Fruit fly (Drosophila melanogaster) whole organism, embryonic: ENCODE measurements around the gene bab2.

Experiments used
- Ada2b ChIP-seq: fragments of 200-800 bp; sonication (Bioruptor generic); IDR thresholded peaks from 2 replicates; pipeline ENCODE4 v1.3.6; 2022; ENCODE audit warnings: missing biosample characterization, missing genetic modification characterization
- Atf3 ChIP-seq: fragments of 200-800 bp; sonication (Bioruptor generic); optimal IDR thresholded peaks from 3 replicates; lab custom pipeline; 2016; ENCODE audit warnings: missing biosample characterization, missing genetic modification characterization
- Blimp-1 ChIP-seq: fragments of 200-800 bp; sonication (Bioruptor generic); optimal IDR thresholded peaks from 3 replicates; lab custom pipeline; 2018; ENCODE audit warnings: missing biosample characterization, missing genetic modification characterization, mild to moderate bottlenecking, moderate library complexity, missing genetic modification reagents
- BtbVII ChIP-seq: fragments of 200-800 bp; sonication (Bioruptor generic); optimal IDR thresholded peaks from 3 replicates; lab custom pipeline; 2017; ENCODE audit warnings: missing biosample characterization, mild to moderate bottlenecking, missing genetic modification characterization
- CG10209 ChIP-seq: fragments of 200-800 bp; sonication (Bioruptor generic); optimal IDR thresholded peaks from 3 replicates; lab custom pipeline; 2017; ENCODE audit warnings: missing biosample characterization, mild to moderate bottlenecking, missing genetic modification characterization, missing genetic modification reagents
- CG10267 ChIP-seq: fragments of 200-800 bp; sonication (Bioruptor generic); optimal IDR thresholded peaks from 2 replicates; lab custom pipeline; 2018; ENCODE audit warnings: missing biosample characterization, mild to moderate bottlenecking, missing genetic modification characterization, moderate library complexity
- CG11456 ChIP-seq: fragments of 200-800 bp; sonication (Bioruptor generic); IDR thresholded peaks from 3 replicates; pipeline ENCODE4 v1.3.6; 2022; ENCODE audit warnings: missing biosample characterization, missing genetic modification characterization
- CG17359 ChIP-seq: fragments of 200-800 bp; sonication (Bioruptor generic); optimal IDR thresholded peaks from 3 replicates; lab custom pipeline; 2018; ENCODE audit warnings: missing biosample characterization, mild to moderate bottlenecking, missing genetic modification characterization, moderate library complexity
- CG17568 ChIP-seq: fragments of 200-800 bp; sonication (Bioruptor generic); optimal IDR thresholded peaks from 2 replicates; lab custom pipeline; 2018; ENCODE audit warnings: missing biosample characterization, mild to moderate bottlenecking, missing genetic modification characterization, moderate library complexity
- CG30431 ChIP-seq: fragments of 200-800 bp; sonication (Bioruptor generic); optimal IDR thresholded peaks from 2 replicates; lab custom pipeline; 2017; ENCODE audit warnings: missing biosample characterization, missing genetic modification characterization
- CG4328 ChIP-seq: fragments of 200-800 bp; sonication (Bioruptor generic); optimal IDR thresholded peaks from 3 replicates; lab custom pipeline; 2017; ENCODE audit warnings: missing biosample characterization, missing genetic modification reagents, missing genetic modification characterization
- CG4360 ChIP-seq: fragments of 200-800 bp; sonication (Bioruptor generic); IDR thresholded peaks from 2 replicates; pipeline ENCODE4 v1.3.6; 2022; ENCODE audit warnings: missing biosample characterization, missing genetic modification characterization
- CG43689 ChIP-seq: fragments of 200-800 bp; sonication (Bioruptor generic); IDR thresholded peaks from 2 replicates; pipeline ENCODE4 v1.3.6; 2022; ENCODE audit warnings: missing biosample characterization, missing genetic modification characterization
- CG4404 ChIP-seq: fragments of 200-800 bp; sonication (Bioruptor generic); IDR thresholded peaks from 2 replicates; pipeline ENCODE4 v1.3.6; 2022; ENCODE audit warnings: missing biosample characterization, missing genetic modification characterization
- CG6175 ChIP-seq: fragments of 200-800 bp; sonication (Bioruptor generic); IDR thresholded peaks from 3 replicates; pipeline ENCODE4 v1.3.6; 2022; ENCODE audit warnings: missing biosample characterization, missing genetic modification characterization
- CG6654 ChIP-seq: fragments of 200-800 bp; sonication (Bioruptor generic); optimal IDR thresholded peaks from 2 replicates; lab custom pipeline; 2017; ENCODE audit warnings: missing biosample characterization, mild to moderate bottlenecking, missing genetic modification characterization
- CG6765 ChIP-seq: fragments of 200-800 bp; sonication (Bioruptor generic); optimal IDR thresholded peaks from 3 replicates; lab custom pipeline; 2017; ENCODE audit warnings: missing biosample characterization, mild to moderate bottlenecking, missing genetic modification characterization
- CG6854 ChIP-seq: fragments of 200-800 bp; sonication (Bioruptor generic); optimal IDR thresholded peaks from 3 replicates; lab custom pipeline; 2017; ENCODE audit warnings: missing biosample characterization, mild to moderate bottlenecking, missing genetic modification characterization
- CG8765 ChIP-seq: fragments of 200-800 bp; sonication (Bioruptor generic); IDR thresholded peaks from 2 replicates; pipeline ENCODE4 v1.3.6; 2022; ENCODE audit warnings: missing biosample characterization, missing genetic modification characterization
- CG9609 ChIP-seq: fragments of 200-800 bp; sonication (Bioruptor generic); optimal IDR thresholded peaks from 3 replicates; lab custom pipeline; 2016; ENCODE audit warnings: missing biosample characterization, missing genetic modification characterization
- Dad ChIP-seq: fragments of 200-800 bp; sonication (Bioruptor generic); optimal IDR thresholded peaks from 3 replicates; lab custom pipeline; 2016; ENCODE audit warnings: missing biosample characterization, missing genetic modification characterization
- Dbx ChIP-seq: fragments of 200-800 bp; sonication (Bioruptor generic); IDR thresholded peaks from 3 replicates; pipeline ENCODE4 v1.3.6; 2022; ENCODE audit warnings: missing biosample characterization, missing genetic modification characterization
- Dek ChIP-seq: fragments of 200-800 bp; sonication (Bioruptor generic); optimal IDR thresholded peaks from 3 replicates; lab custom pipeline; 2019; ENCODE audit warnings: missing biosample characterization, mild to moderate bottlenecking, missing genetic modification characterization, moderate library complexity
- Dp ChIP-seq: fragments of 200-800 bp; sonication (Bioruptor generic); optimal IDR thresholded peaks from 2 replicates; lab custom pipeline; 2018; ENCODE audit warnings: missing biosample characterization, mild to moderate bottlenecking, missing genetic modification characterization, moderate library complexity
- Drgx ChIP-seq: fragments of 200-800 bp; sonication (Bioruptor generic); IDR thresholded peaks from 2 replicates; pipeline ENCODE4 v1.3.6; 2022; ENCODE audit warnings: missing biosample characterization, missing genetic modification characterization
- Elba2 ChIP-seq: fragments of 200-800 bp; sonication (Bioruptor generic); optimal IDR thresholded peaks from 3 replicates; lab custom pipeline; 2016; ENCODE audit warnings: missing biosample characterization, missing genetic modification characterization
- HmgD ChIP-seq: fragments of 200-800 bp; sonication (Bioruptor generic); optimal IDR thresholded peaks from 3 replicates; lab custom pipeline; 2016; ENCODE audit warnings: missing biosample characterization, missing genetic modification characterization
- HmgZ ChIP-seq: fragments of 200-800 bp; sonication (Bioruptor generic); optimal IDR thresholded peaks from 2 replicates; lab custom pipeline; 2018; ENCODE audit warnings: missing biosample characterization, mild to moderate bottlenecking, missing genetic modification characterization
- Lpt ChIP-seq: fragments of >200 bp; optimal IDR thresholded peaks from 2 replicates; lab custom pipeline; 2018; ENCODE audit warnings: missing biosample characterization, missing genetic modification characterization
- PHDP ChIP-seq: fragments of 200-800 bp; sonication (Bioruptor generic); optimal IDR thresholded peaks from 3 replicates; lab custom pipeline; 2018; ENCODE audit warnings: missing biosample characterization, mild to moderate bottlenecking, missing genetic modification characterization, moderate library complexity
- Rfx ChIP-seq: fragments of 200-800 bp; sonication (Bioruptor generic); IDR thresholded peaks from 2 replicates; pipeline ENCODE4 v1.3.6; 2022; ENCODE audit warnings: missing biosample characterization, missing genetic modification characterization
- chm ChIP-seq: fragments of 200-800 bp; sonication (Bioruptor generic); IDR thresholded peaks from 2 replicates; pipeline ENCODE4 v1.3.6; 2022; ENCODE audit warnings: missing biosample characterization, missing genetic modification characterization
- chn ChIP-seq: fragments of 200-800 bp; sonication (Bioruptor generic); optimal IDR thresholded peaks from 2 replicates; lab custom pipeline; 2016; ENCODE audit warnings: missing biosample characterization, missing genetic modification characterization
- dan ChIP-seq: fragments of 200-800 bp; sonication (Bioruptor generic); IDR thresholded peaks from 2 replicates; pipeline ENCODE4 v1.3.6; 2022; ENCODE audit warnings: missing biosample characterization, missing genetic modification characterization
- danr ChIP-seq: fragments of 200-800 bp; sonication (Bioruptor generic); IDR thresholded peaks from 2 replicates; pipeline ENCODE4 v1.3.6; 2022; ENCODE audit warnings: missing biosample characterization, missing genetic modification characterization
- dpn ChIP-seq, 2 experiments: fragments of 200-800 bp; sonication (Bioruptor generic); optimal IDR thresholded peaks; 3 replicates each; lab custom pipeline; 2016; ENCODE audit warnings: missing biosample characterization in 2 of 2, missing genetic modification characterization in 2 of 2
- esg ChIP-seq: fragments of 200-800 bp; sonication (Bioruptor generic); conservative IDR thresholded peaks from 2 replicates; pipeline ENCODE4 v1.3.6; 2022; ENCODE audit warnings: missing biosample characterization, missing genetic modification characterization
- ewg ChIP-seq: fragments of 200-800 bp; sonication (Bioruptor generic); optimal IDR thresholded peaks from 3 replicates; lab custom pipeline; 2017; ENCODE audit warnings: mild to moderate bottlenecking, missing biosample characterization, missing genetic modification reagents, missing genetic modification characterization
- exex ChIP-seq: fragments of 200-800 bp; sonication (Bioruptor generic); optimal IDR thresholded peaks from 4 replicates; lab custom pipeline; 2018; ENCODE audit warnings: missing biosample characterization, mild to moderate bottlenecking, missing genetic modification characterization, moderate library complexity
- gem ChIP-seq: fragments of 200-800 bp; sonication (Bioruptor generic); optimal IDR thresholded peaks from 2 replicates; lab custom pipeline; 2019; ENCODE audit warnings: missing biosample characterization, mild to moderate bottlenecking, missing genetic modification characterization, moderate library complexity
- jing ChIP-seq: fragments of 200-800 bp; sonication (Bioruptor generic); optimal IDR thresholded peaks from 2 replicates; lab custom pipeline; 2018; ENCODE audit warnings: missing biosample characterization, mild to moderate bottlenecking, missing genetic modification characterization
- kni ChIP-seq: fragments of 200-800 bp; sonication (Bioruptor generic); optimal IDR thresholded peaks from 3 replicates; lab custom pipeline; 2017; ENCODE audit warnings: mild to moderate bottlenecking, missing biosample characterization, missing genetic modification reagents, missing genetic modification characterization
- mam ChIP-seq: fragments of 200-800 bp; sonication (Bioruptor generic); optimal IDR thresholded peaks from 3 replicates; lab custom pipeline; 2016; ENCODE audit warnings: missing biosample characterization, missing genetic modification characterization
- otp ChIP-seq: fragments of 200-800 bp; sonication (Bioruptor generic); IDR thresholded peaks from 3 replicates; pipeline ENCODE4, ENCODE4 v1.3.6; 2022; ENCODE audit warnings: missing biosample characterization, missing genetic modification characterization
- rib ChIP-seq: fragments of 200-800 bp; sonication (Bioruptor generic); IDR thresholded peaks from 2 replicates; pipeline ENCODE4 v1.3.6; 2022; ENCODE audit warnings: missing biosample characterization, missing genetic modification characterization
- salm ChIP-seq: fragments of 200-800 bp; sonication (Bioruptor generic); optimal IDR thresholded peaks from 2 replicates; lab custom pipeline; 2018; ENCODE audit warnings: missing biosample characterization, mild to moderate bottlenecking, missing genetic modification characterization
- schlank ChIP-seq: fragments of 200-800 bp; sonication (Bioruptor generic); optimal IDR thresholded peaks from 2 replicates; lab custom pipeline; 2018; ENCODE audit warnings: missing biosample characterization, mild to moderate bottlenecking, missing genetic modification characterization
- shn ChIP-seq: fragments of 200-800 bp; sonication (Bioruptor generic); optimal IDR thresholded peaks from 3 replicates; lab custom pipeline; 2016; ENCODE audit warnings: missing biosample characterization, missing genetic modification characterization
- tin ChIP-seq: fragments of 200-800 bp; sonication (Bioruptor generic); optimal IDR thresholded peaks from 3 replicates; lab custom pipeline; 2016; ENCODE audit warnings: missing biosample characterization, missing genetic modification characterization
- trem ChIP-seq: fragments of 200-800 bp; optimal IDR thresholded peaks from 3 replicates; lab custom pipeline; 2019; ENCODE audit warnings: missing biosample characterization, mild to moderate bottlenecking, missing genetic modification characterization, moderate library complexity
- usp ChIP-seq: fragments of >200 bp; optimal IDR thresholded peaks from 2 replicates; lab custom pipeline; 2017; ENCODE audit warnings: missing biosample characterization, missing genetic modification characterization
- zen2 ChIP-seq: fragments of 200-800 bp; sonication (Bioruptor generic); IDR thresholded peaks from 3 replicates; pipeline ENCODE4 v1.3.6; 2022; ENCODE audit warnings: missing biosample characterization, missing genetic modification characterization; ENCODE audit not compliant: partially characterized antibody

The bab2 gene

DNA sequence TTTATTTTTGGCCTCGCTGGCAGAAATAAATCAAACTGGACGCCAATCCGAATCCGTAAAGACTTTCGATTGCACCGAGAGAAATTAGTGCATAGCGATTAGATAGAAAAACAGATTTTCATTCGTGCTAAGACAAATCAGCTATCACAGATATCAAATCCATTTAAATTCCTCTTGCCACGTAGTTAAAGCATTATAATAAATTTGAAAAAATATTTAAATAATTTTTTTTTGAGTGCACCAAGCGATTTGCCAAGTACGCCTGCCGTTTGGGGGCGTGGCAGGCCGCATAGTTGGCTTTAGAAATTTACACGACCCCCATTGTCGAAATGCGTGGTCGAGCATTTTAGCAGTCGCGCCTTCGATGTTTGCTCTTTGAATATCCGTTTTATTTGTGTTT lies 25.4 kb downstream of the bab2 start (continued):
- TF ChIP-seq Dbx (GFP tag; lab: Robert Waterston, UW): peak; percentile 68; the same call in 2 of the 3 replicates
- TF ChIP-seq CG6765: no peak
- TF ChIP-seq CG6854 (GFP tag; lab: Kevin White, UChicago): no peak
- no peak for TF ChIP-seq CG9609 (GFP tag; lab: Kevin White, UChicago)
- TF ChIP-seq salm (tag; lab: Kevin White, UChicago): no peak
- TF ChIP-seq chn (GFP tag; lab: Kevin White, UChicago): no peak
- TF ChIP-seq danr: no peak
- TF ChIP-seq trem (tag; lab: Kevin White, UChicago): no peak
- peak; percentile 57 for TF ChIP-seq Ada2b (GFP tag; lab: Robert Waterston, UW)
- peak; percentile 30 for TF ChIP-seq CG10209 (GFP tag; lab: Kevin White, UChicago)
- TF ChIP-seq CG8765 (GFP tag; lab: Robert Waterston, UW): no peak
- TF ChIP-seq jing (GFP tag; lab: Kevin White, UChicago): no peak
- peak; percentile 20 for TF ChIP-seq BtbVII (GFP tag; lab: Kevin White, UChicago)
- TF ChIP-seq tin (GFP tag; lab: Kevin White, UChicago): peak; percentile 27
- no peak for TF ChIP-seq shn (GFP tag; lab: Kevin White, UChicago)
- TF ChIP-seq dpn (GFP tag; optimal IDR thresholded peaks at IDR 0.05; lab: Kevin White, UChicago): peak; percentile 28 to 31
- TF ChIP-seq rib: peak; percentile 26; the same call in 1 of the 2 replicates
- peak; percentile 49 for TF ChIP-seq mam
- TF ChIP-seq Dek: peak; percentile 49
- TF ChIP-seq Dad (GFP tag; lab: Kevin White, UChicago): no peak
- TF ChIP-seq CG17568 (GFP tag; lab: Kevin White, UChicago): no peak
- no peak for TF ChIP-seq CG43689
- TF ChIP-seq ewg (GFP tag; lab: Kevin White, UChicago): peak; percentile 3
- peak; percentile 41 for TF ChIP-seq esg (GFP tag; lab: Robert Waterston, UW)
- TF ChIP-seq otp (GFP tag; lab: Robert Waterston, UW): 0 out of 3 replicates have a peak, but pooled peaks have one; percentile 6
- TF ChIP-seq CG6654 (GFP tag; lab: Kevin White, UChicago): no peak
- TF ChIP-seq CG4404 (GFP tag; lab: Robert Waterston, UW): no peak
- peak; percentile 71 for TF ChIP-seq gem (tag; lab: Kevin White, UChicago)
- TF ChIP-seq usp (GFP tag; lab: Kevin White, UChicago): no peak
- TF ChIP-seq chm (GFP tag; lab: Robert Waterston, UW): no peak
- peak; percentile 55 for TF ChIP-seq PHDP
- TF ChIP-seq Elba2: no peak
- 0 out of 2 replicates have a peak, but pooled peaks have one; percentile 7 for TF ChIP-seq CG4360
- no peak for TF ChIP-seq zen2 (GFP tag; lab: Robert Waterston, UW)
- peak; percentile 38 for TF ChIP-seq Blimp-1 (GFP tag; lab: Kevin White, UChicago)
- TF ChIP-seq CG17359: peak; percentile 40
- TF ChIP-seq Dp (GFP tag; lab: Kevin White, UChicago): no peak
- peak; percentile 10 for TF ChIP-seq schlank (tag; lab: Kevin White, UChicago)
- no peak for TF ChIP-seq CG6175 (GFP tag; lab: Robert Waterston, UW)
- TF ChIP-seq Drgx (GFP tag; lab: Robert Waterston, UW): no peak
- no peak for TF ChIP-seq CG30431 (GFP tag; lab: Kevin White, UChicago)
- TF ChIP-seq Atf3 (GFP tag; lab: Kevin White, UChicago): no peak
- no peak for TF ChIP-seq Lpt (GFP tag; lab: Kevin White, UChicago)
- no peak for TF ChIP-seq CG4328 (GFP tag; lab: Kevin White, UChicago)
- peak; percentile 84 for TF ChIP-seq Rfx (GFP tag; lab: Robert Waterston, UW)
- TF ChIP-seq kni (GFP tag; lab: Kevin White, UChicago): no peak
- TF ChIP-seq CG11456 (GFP tag; lab: Robert Waterston, UW): peak; percentile 61; the same call in 2 of the 3 replicates
- no peak for TF ChIP-seq HmgD
- no peak for TF ChIP-seq dan (GFP tag; lab: Robert Waterston, UW)
- no peak for TF ChIP-seq CG10267
- no peak for TF ChIP-seq exex
- peak; percentile 16 for TF ChIP-seq HmgZ (tag; lab: Kevin White, UChicago)
